Fruit fly (Drosophila melanogaster): Measurements from ENCODE around the gene foxo.

foxo gene

dm6 chr3R:14041036-14041435 is 15.7 kb upstream of the foxo start (continued):
- TF ChIP-seq Sox14 (GFP tag; optimal IDR thresholded peaks at IDR 0.05): peak; percentile 7
- TF ChIP-seq fkh (GFP tag; optimal IDR thresholded peaks at IDR 0.05): no peak
- TF ChIP-seq CG6808 (GFP tag; optimal IDR thresholded peaks at IDR 0.05): no peak
- no peak for TF ChIP-seq CG8632 (GFP tag; optimal IDR thresholded peaks at IDR 0.05)
- peak; percentile 8 for TF ChIP-seq Met (GFP tag; optimal IDR thresholded peaks at IDR 0.05)

- TF ChIP-seq Eip78C (GFP tag): peak; percentile 57
- no peak for TF ChIP-seq Sox102F (GFP tag; optimal IDR thresholded peaks at IDR 0.05)
- no peak for TF ChIP-seq CG8119 (GFP tag; IDR thresholded peaks at IDR 0.05)
- no peak for TF ChIP-seq Sox15 (GFP tag; optimal IDR thresholded peaks at IDR 0.05)
These were observed 15.1 kb upstream of the foxo start for dm6 chr3R:14041647-14042046.

- no peak for TF ChIP-seq CG6163 (GFP tag; IDR thresholded peaks at IDR 0.05)
- peak; percentile 19 for TF ChIP-seq fkh (GFP tag; optimal IDR thresholded peaks at IDR 0.05)
These were observed 12.3 kb upstream of the foxo start for dm6 chr3R:14044361-14044860.

- TF ChIP-seq CG34406 (GFP tag; optimal IDR thresholded peaks at IDR 0.05) (peak; percentile 79), acj6 (GFP tag; optimal IDR thresholded peaks at IDR 0.05) (peak; percentile 67), CG4318 (GFP tag; optimal IDR thresholded peaks at IDR 0.05) (peak; percentile 40), spab (GFP tag; optimal IDR thresholded peaks at IDR 0.05) (peak; percentile 56), cyc (GFP tag; optimal IDR thresholded peaks at IDR 0.05) (peak; percentile 52), CG6808 (GFP tag; optimal IDR thresholded peaks at IDR 0.05) (peak; percentile 44), Sox15 (GFP tag; optimal IDR thresholded peaks at IDR 0.05) (peak; percentile 51), CG8319 (GFP tag; optimal IDR thresholded peaks at IDR 0.05) (peak; percentile 4), pdm3 (GFP tag; optimal IDR thresholded peaks at IDR 0.05) (peak; percentile 50), CG32006 (GFP tag; optimal IDR thresholded peaks at IDR 0.05) (peak; percentile 70), Blimp-1 (GFP tag; optimal IDR thresholded peaks at IDR 0.05) (peak; percentile 33), Hr4 (GFP tag; optimal IDR thresholded peaks at IDR 0.05) (peak; percentile 45), CG7368 (GFP tag; optimal IDR thresholded peaks at IDR 0.05) (peak; percentile 41), fd59A (GFP tag; optimal IDR thresholded peaks at IDR 0.05) (peak; percentile 26), CG8632 (GFP tag; optimal IDR thresholded peaks at IDR 0.05) (peak; percentile 82), Eip75B (GFP tag; optimal IDR thresholded peaks at IDR 0.05) (peak; percentile 20), CG1621 (tag; optimal IDR thresholded peaks at IDR 0.05) (no peak), Sox102F (GFP tag; optimal IDR thresholded peaks at IDR 0.05) (peak; percentile 48), net (GFP tag; optimal IDR thresholded peaks at IDR 0.05) (peak; percentile 49), Lpt (GFP tag; optimal IDR thresholded peaks at IDR 0.05) (no peak), ss (GFP tag; optimal IDR thresholded peaks at IDR 0.05) (peak; percentile 20 to 45), Hr39 (GFP tag; optimal IDR thresholded peaks at IDR 0.05) (peak; percentile 23), CG11762 (GFP tag; optimal IDR thresholded peaks at IDR 0.05; ENCODE audit: insufficient read depth) (peak; percentile 36), CG9139 (GFP tag; optimal IDR thresholded peaks at IDR 0.05) (no peak), svp (GFP tag) (peak; percentile 88), Sox14 (GFP tag; optimal IDR thresholded peaks at IDR 0.05) (no peak), CG3032 (tag; optimal IDR thresholded peaks at IDR 0.05) (peak; percentile 63), fkh (GFP tag; optimal IDR thresholded peaks at IDR 0.05) (no peak), lz (GFP tag; optimal IDR thresholded peaks at IDR 0.05) (peak; percentile 49), fd85E (GFP tag; optimal IDR thresholded peaks at IDR 0.05) (no peak), CG3919 (GFP tag; optimal IDR thresholded peaks at IDR 0.05) (peak; percentile 65), CG15336 (GFP tag; IDR thresholded peaks at IDR 0.05) (peak; percentile 56), Met (GFP tag; optimal IDR thresholded peaks at IDR 0.05) (peak; percentile 59), Eip78C (GFP tag) (peak; percentile 81), CG6792 (GFP tag; optimal IDR thresholded peaks at IDR 0.05) (peak; percentile 77), CG11902 (GFP tag; optimal IDR thresholded peaks at IDR 0.05) (peak; percentile 50), dac (GFP tag; optimal IDR thresholded peaks at IDR 0.05) (no peak), topi (GFP tag; optimal IDR thresholded peaks at IDR 0.05) (peak; percentile 66), eg (GFP tag; IDR thresholded peaks at IDR 0.05) (peak; percentile 21; the same call in 1 of the 3 replicates), vri (GFP tag; optimal IDR thresholded peaks at IDR 0.05) (peak; percentile 25), Ets96B (tag; optimal IDR thresholded peaks at IDR 0.05) (peak; percentile 64), CG10669 (GFP tag; optimal IDR thresholded peaks at IDR 0.05) (peak; percentile 47)
These were observed 8.0 kb upstream of the foxo start for dm6 chr3R:14048702-14049142.
